Worm (Caenorhabditis elegans): ENCODE measurements around the gene dlc-4.

Gene dlc-4

DNA sequence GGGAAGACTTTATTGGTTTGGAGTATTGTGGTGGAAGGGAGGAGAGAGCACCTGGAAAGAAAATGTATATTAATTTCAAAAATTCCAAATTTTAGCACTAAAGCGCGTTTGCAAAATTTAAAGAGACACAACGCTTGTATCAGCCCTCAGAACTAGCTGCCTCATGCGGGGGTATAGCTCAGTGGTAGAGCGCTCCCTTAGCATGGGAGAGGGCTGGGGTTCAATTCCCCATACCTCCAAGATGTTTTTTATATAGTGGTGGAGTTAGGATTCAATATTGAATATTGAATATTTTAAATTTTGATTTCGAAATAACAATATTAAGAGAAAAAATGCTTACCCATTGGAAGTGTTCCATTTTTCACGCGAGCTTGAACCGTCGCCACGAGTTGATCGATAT lies 44.0 kb upstream of the dlc-4 start (continued):
- TF ChIP-seq elt-3 (tag; optimal IDR thresholded peaks at IDR 0.05) (no peak), M03D4.4 (tag; optimal IDR thresholded peaks at IDR 0.05) (peak; percentile 51), cnd-1 (tag; optimal IDR thresholded peaks at IDR 0.05) (peak; percentile 79), nhr-237 (tag; optimal IDR thresholded peaks at IDR 0.05) (no peak), ztf-11 (tag; optimal IDR thresholded peaks at IDR 0.05) (no peak)

DNA sequence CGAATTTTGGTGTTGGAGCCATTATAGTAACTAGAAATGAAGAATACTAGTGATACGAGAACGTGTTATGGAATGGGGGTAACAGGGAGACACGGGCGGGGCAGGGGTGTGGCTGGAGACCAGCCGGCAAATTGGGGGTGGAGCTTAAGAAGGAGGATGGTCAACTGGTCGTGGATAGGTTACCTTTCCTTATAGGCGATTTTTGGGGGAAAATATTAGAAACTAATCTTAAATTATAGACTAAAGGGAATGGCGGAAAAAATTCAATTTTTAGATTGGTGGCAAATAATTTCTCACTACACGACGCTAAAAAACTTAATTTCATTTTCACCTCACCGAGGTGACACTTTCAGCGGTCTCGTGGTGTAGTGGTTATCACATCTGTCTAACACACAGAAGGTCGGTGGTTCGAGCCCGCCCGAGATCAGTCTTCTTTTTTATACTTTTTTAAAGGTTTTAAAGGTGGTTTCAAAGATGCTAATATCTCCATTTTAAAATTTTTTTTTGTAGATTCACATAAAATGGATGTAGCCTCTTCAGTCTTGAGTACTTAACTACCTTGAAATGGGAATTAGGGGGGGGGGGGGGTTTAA lies 43.2 kb upstream of the dlc-4 start, which contains the start of gene Y65A5A.1:
Gene Y65A5A.1, minus strand, starts transcription at position 51 of the 593 bp plus-strand sequence.
- TF ChIP-seq unc-120 (tag; optimal IDR thresholded peaks at IDR 0.05; ENCODE audit: poor library complexity, severe bottlenecking) (no peak), lin-13 (tag; optimal IDR thresholded peaks at IDR 0.05) (no peak), ztf-11 (tag; optimal IDR thresholded peaks at IDR 0.05) (no peak), bed-3 (GFP tag; optimal IDR thresholded peaks at IDR 0.05) (no peak), drap-1 (GFP tag; optimal IDR thresholded peaks at IDR 0.05) (no peak), ceh-43 (GFP tag; optimal IDR thresholded peaks at IDR 0.05) (no peak), ham-2 (GFP tag; optimal IDR thresholded peaks at IDR 0.05) (no peak), lin-32 (GFP tag; optimal IDR thresholded peaks at IDR 0.05) (no peak), zip-8 (tag; optimal IDR thresholded peaks at IDR 0.05) (no peak), flh-1 (GFP tag; optimal IDR thresholded peaks at IDR 0.05) (no peak), unc-62 (GFP tag; optimal IDR thresholded peaks at IDR 0.05) (no peak), mep-1 (tag; optimal IDR thresholded peaks at IDR 0.05) (no peak), hlh-1 (tag; optimal IDR thresholded peaks at IDR 0.05) (no peak), nhr-12 (tag; optimal IDR thresholded peaks at IDR 0.05) (no peak), unc-39 (tag; optimal IDR thresholded peaks at IDR 0.05) (no peak), sem-2 (GFP tag; optimal IDR thresholded peaks at IDR 0.05) (no peak), ceh-39 (tag; optimal IDR thresholded peaks at IDR 0.05) (no peak)

DNA sequence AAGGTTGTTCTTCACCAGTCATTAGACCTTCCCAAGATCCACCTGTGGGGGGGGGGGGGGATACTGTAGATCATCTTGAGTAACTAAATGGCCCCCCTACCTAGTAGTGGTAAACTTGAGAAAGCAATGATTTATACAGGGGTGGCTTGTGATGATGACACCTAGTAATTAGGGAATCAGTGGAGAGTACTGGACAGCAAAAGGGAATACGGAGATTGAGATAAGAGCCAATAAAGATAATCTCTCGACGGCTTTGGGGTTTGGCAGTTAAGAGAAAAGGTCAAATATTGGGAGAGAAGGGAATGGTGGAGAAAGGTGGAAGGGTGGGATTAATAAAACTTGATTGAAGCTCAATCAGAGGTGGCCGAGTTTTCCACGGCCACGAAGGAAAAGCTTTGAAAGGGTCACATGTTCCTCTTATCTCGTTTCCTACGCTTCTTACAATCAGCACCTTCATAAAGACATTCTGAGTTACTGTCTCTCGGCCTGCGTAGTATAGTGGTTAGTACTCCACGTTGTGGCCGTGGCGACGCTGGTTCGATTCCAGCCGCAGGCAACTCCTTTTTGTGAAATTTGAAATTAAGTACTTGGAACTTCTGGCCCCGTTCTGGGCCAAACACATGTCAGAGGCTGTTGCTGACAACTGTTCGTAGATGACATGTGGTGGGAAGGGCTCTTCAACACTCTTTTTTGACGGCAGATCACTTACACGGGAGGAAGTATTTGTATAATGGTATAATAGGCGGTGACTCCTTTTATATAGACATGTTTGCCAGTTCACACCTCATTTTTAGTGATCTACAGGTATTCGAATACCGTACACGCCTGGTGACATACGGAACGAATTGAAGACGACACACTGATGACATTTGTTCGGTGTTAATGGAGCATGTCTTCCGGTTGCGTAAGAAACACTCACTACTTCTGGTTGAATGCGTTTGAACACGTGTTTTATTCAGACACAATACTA lies 42.4 kb upstream of the dlc-4 start:
- TF ChIP-seq lin-13 (tag; optimal IDR thresholded peaks at IDR 0.05) (no peak), nhr-2 (tag; optimal IDR thresholded peaks at IDR 0.05) (peak; percentile 79), drap-1 (GFP tag; optimal IDR thresholded peaks at IDR 0.05) (no peak), sem-2 (GFP tag; optimal IDR thresholded peaks at IDR 0.05) (peak; percentile 31), flh-1 (GFP tag; optimal IDR thresholded peaks at IDR 0.05) (no peak), ceh-83 (GFP tag; optimal IDR thresholded peaks at IDR 0.05) (no peak), lin-32 (GFP tag; optimal IDR thresholded peaks at IDR 0.05) (no peak), bed-3 (GFP tag; optimal IDR thresholded peaks at IDR 0.05) (no peak), ham-2 (GFP tag; optimal IDR thresholded peaks at IDR 0.05) (peak; percentile 87), unc-62 (GFP tag; optimal IDR thresholded peaks at IDR 0.05) (peak; percentile 62), lsy-2 (tag; optimal IDR thresholded peaks at IDR 0.05) (no peak), elt-3 (tag; optimal IDR thresholded peaks at IDR 0.05) (no peak), M03D4.4 (tag; optimal IDR thresholded peaks at IDR 0.05) (peak; percentile 46), cnd-1 (tag; optimal IDR thresholded peaks at IDR 0.05) (peak; percentile 29), unc-39 (tag; optimal IDR thresholded peaks at IDR 0.05) (no peak), hlh-1 (tag; optimal IDR thresholded peaks at IDR 0.05) (peak; percentile 97), ceh-43 (GFP tag; optimal IDR thresholded peaks at IDR 0.05) (peak; percentile 1), elt-1 (tag; optimal IDR thresholded peaks at IDR 0.05; ENCODE audit: borderline replicate concordance, insufficient read depth) (peak; percentile 93), tbx-8 (GFP tag; optimal IDR thresholded peaks at IDR 0.05) (no peak)

DNA sequence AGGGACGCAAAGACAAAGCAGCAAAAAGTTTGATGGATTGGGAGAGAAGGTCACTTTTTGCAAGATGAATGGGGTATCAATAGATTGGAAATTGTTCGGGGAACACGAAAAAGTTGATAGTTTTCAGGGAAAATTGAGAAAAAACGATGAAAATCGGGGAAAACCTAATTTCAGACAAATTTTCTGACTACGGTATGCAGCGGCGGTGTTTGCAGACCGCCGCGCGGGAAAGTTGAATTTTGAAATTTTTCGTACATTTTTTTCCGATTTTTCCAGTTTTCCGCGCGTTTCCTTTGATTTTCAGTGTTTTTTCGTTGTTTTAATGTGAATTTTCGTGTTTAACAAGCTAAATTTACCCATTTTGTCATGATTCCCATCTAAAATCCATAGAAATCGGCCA lies 41.6 kb upstream of the dlc-4 start:
- TF ChIP-seq tbx-8 (GFP tag; optimal IDR thresholded peaks at IDR 0.05) (no peak), mab-5 (tag; optimal IDR thresholded peaks at IDR 0.05) (no peak), mep-1 (tag; optimal IDR thresholded peaks at IDR 0.05) (no peak), lsy-2 (tag; optimal IDR thresholded peaks at IDR 0.05) (no peak), nhr-76 (tag; optimal IDR thresholded peaks at IDR 0.05) (no peak), blmp-1 (tag; optimal IDR thresholded peaks at IDR 0.05) (no peak), unc-120 (tag; optimal IDR thresholded peaks at IDR 0.05; ENCODE audit: poor library complexity, severe bottlenecking) (no peak), elt-3 (tag; optimal IDR thresholded peaks at IDR 0.05) (no peak), flh-1 (GFP tag; optimal IDR thresholded peaks at IDR 0.05) (no peak), hlh-1 (tag; optimal IDR thresholded peaks at IDR 0.05) (no peak), unc-39 (tag; optimal IDR thresholded peaks at IDR 0.05) (no peak), snpc-4 (tag; optimal IDR thresholded peaks at IDR 0.05) (no peak), elt-1 (tag; optimal IDR thresholded peaks at IDR 0.05; ENCODE audit: borderline replicate concordance, insufficient read depth) (no peak)

Measured in whole organism, mixed stage, embryonic.